Fruit fly (Drosophila melanogaster) whole organism, adult: Measurements from ENCODE around the gene CG18766.

ENCODE experiments used
- CG7101 ChIP-seq: fragments of 200-800 bp; sonication (Bioruptor generic); optimal IDR thresholded peaks from 2 replicates; lab custom pipeline; 2018; ENCODE audit warnings: missing biosample characterization, mild to moderate bottlenecking, missing genetic modification characterization, moderate library complexity
- Crg-1 ChIP-seq: fragments of 200-800 bp; sonication (Bioruptor generic); optimal IDR thresholded peaks from 2 replicates; lab custom pipeline; 2016; ENCODE audit warnings: missing biosample characterization, missing genetic modification characterization
- kay ChIP-seq: fragments of 200-800 bp; sonication (Bioruptor generic); peaks from one replicate; lab custom pipeline; 2016; ENCODE audit warnings: missing biosample characterization, missing genetic modification characterization, borderline replicate concordance

dm6 chr3R:27245401-27245757, 330 bp upstream of the CG18766 start:
- TF ChIP-seq Crg-1 (GFP tag; lab: Kevin White, UChicago) (no peak), kay (GFP tag; lab: Kevin White, UChicago) (no peak), CG7101 (tag; lab: Kevin White, UChicago) (no peak)
